Fruit fly (Drosophila melanogaster): Measurements from ENCODE around the gene Proc-R.

The Proc-R gene

DNA sequence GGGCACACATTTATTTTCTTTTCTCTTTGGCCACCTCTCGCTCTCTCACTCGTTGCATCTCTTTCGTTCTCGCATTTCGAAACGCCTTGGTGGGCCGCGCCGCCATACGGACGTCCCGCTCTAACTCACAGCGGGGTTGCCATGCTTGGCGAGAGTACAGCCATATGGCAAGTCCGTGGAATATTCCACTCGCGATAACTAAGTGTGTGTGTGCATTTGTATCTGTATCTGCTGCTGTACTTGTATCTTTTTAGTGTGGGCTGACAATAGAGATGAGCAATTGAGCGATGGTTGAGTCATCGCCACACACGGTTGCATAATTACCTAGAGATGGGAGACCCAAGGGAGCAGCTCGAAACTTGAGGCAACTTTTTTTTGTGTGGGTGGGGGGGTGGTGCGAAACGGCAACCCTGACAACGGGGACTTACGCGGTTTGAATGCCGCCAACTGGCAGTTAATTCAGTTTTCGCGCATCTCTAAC, 23.2 kb upstream of the Proc-R start (continued):
- TF ChIP-seq sc (optimal IDR thresholded peaks at IDR 0.05) (no peak), sc (GFP tag; optimal IDR thresholded peaks at IDR 0.05) (peak; percentile 2), Hr39 (optimal IDR thresholded peaks at IDR 0.05) (no peak), hkb (optimal IDR thresholded peaks at IDR 0.05) (peak; percentile 5), hkb (GFP tag; IDR thresholded peaks at IDR 0.05) (peak; percentile 88), NFAT (GFP tag; IDR thresholded peaks at IDR 0.05) (peak; percentile 95), CG34376 (GFP tag; optimal IDR thresholded peaks at IDR 0.05) (peak; percentile 93), CG7745 (tag; optimal IDR thresholded peaks at IDR 0.05) (no peak), lmd (GFP tag; IDR thresholded peaks at IDR 0.05) (peak; percentile 92), NfI (GFP tag; optimal IDR thresholded peaks at IDR 0.05) (peak; percentile 85), hth (optimal IDR thresholded peaks at IDR 0.05) (no peak), CG15073 (GFP tag; optimal IDR thresholded peaks at IDR 0.05) (no peak), pros (GFP tag; optimal IDR thresholded peaks at IDR 0.05) (peak; percentile 83), kay (GFP tag; optimal IDR thresholded peaks at IDR 0.05) (peak; percentile 98), HmgD (GFP tag; optimal IDR thresholded peaks at IDR 0.05) (peak; percentile 92), wek (GFP tag; optimal IDR thresholded peaks at IDR 0.05) (peak; percentile 47), pita (GFP tag; optimal IDR thresholded peaks at IDR 0.05) (no peak), dati (GFP tag; IDR thresholded peaks at IDR 0.05) (peak; percentile 56; the same call in 1 of the 2 replicates), fd64A (GFP tag; optimal IDR thresholded peaks at IDR 0.05) (no peak), nau (GFP tag; optimal IDR thresholded peaks at IDR 0.05) (peak; percentile 3), Nf-YC (tag; optimal IDR thresholded peaks at IDR 0.05) (peak; percentile 87), cato (GFP tag; optimal IDR thresholded peaks at IDR 0.05; ENCODE audit: borderline replicate concordance) (peak; percentile 32), CG9727 (GFP tag; optimal IDR thresholded peaks at IDR 0.05) (peak; percentile 77), CG7963 (GFP tag; IDR thresholded peaks at IDR 0.05; ENCODE audit: partially characterized antibody) (peak; percentile 74; the same call in 2 of the 3 replicates), CG1602 (GFP tag; optimal IDR thresholded peaks at IDR 0.05) (peak; percentile 70), NC2α (GFP tag; optimal IDR thresholded peaks at IDR 0.05) (peak; percentile 29), CG11695 (GFP tag; IDR thresholded peaks at IDR 0.05) (peak; percentile 82), CG17385 (GFP tag; optimal IDR thresholded peaks at IDR 0.05) (peak; percentile 76), ssp (GFP tag; IDR thresholded peaks at IDR 0.05) (peak; percentile 75), Eip74EF (GFP tag; optimal IDR thresholded peaks at IDR 0.05) (no peak), gt (GFP tag; IDR thresholded peaks at IDR 0.05) (peak; percentile 67), CG1024 (GFP tag; IDR thresholded peaks at IDR 0.05) (peak; percentile 67), Hsf (GFP tag; optimal IDR thresholded peaks at IDR 0.05) (peak; percentile 81), aop (GFP tag; IDR thresholded peaks at IDR 0.05) (peak; percentile 69), Asciz (GFP tag; optimal IDR thresholded peaks at IDR 0.05) (peak; percentile 86), Ets97D (GFP tag; optimal IDR thresholded peaks at IDR 0.05) (peak; percentile 89), hb (GFP tag; IDR thresholded peaks at IDR 0.05; ENCODE audit: partially characterized antibody) (peak; percentile 77; the same call in 2 of the 3 replicates), H15 (GFP tag; IDR thresholded peaks at IDR 0.05) (peak; percentile 74), CG15514 (GFP tag; optimal IDR thresholded peaks at IDR 0.05) (peak; percentile 89), pum (GFP tag; optimal IDR thresholded peaks at IDR 0.05) (peak; percentile 83), eve (GFP tag; optimal IDR thresholded peaks at IDR 0.05) (no peak), Rfx (GFP tag; IDR thresholded peaks at IDR 0.05) (peak; percentile 96), Usf (GFP tag; optimal IDR thresholded peaks at IDR 0.05) (peak; percentile 56), Elba2 (GFP tag; optimal IDR thresholded peaks at IDR 0.05) (peak; percentile 89), crol (GFP tag; IDR thresholded peaks at IDR 0.05) (peak; percentile 85), CG1647 (GFP tag; optimal IDR thresholded peaks at IDR 0.05) (peak; percentile 82), wdn (GFP tag; IDR thresholded peaks at IDR 0.05) (peak; percentile 82), CG12236 (GFP tag; optimal IDR thresholded peaks at IDR 0.05) (peak; percentile 11), phol (tag; optimal IDR thresholded peaks at IDR 0.05) (peak; percentile 71), ewg (GFP tag; optimal IDR thresholded peaks at IDR 0.05) (peak; percentile 64), fu2 (GFP tag; optimal IDR thresholded peaks at IDR 0.05) (peak; percentile 88), bab2 (GFP tag; optimal IDR thresholded peaks at IDR 0.05) (peak; percentile 85)

All from whole organism, embryonic.